Worm (Caenorhabditis elegans): ENCODE data around the gene unc-96.

DNA sequence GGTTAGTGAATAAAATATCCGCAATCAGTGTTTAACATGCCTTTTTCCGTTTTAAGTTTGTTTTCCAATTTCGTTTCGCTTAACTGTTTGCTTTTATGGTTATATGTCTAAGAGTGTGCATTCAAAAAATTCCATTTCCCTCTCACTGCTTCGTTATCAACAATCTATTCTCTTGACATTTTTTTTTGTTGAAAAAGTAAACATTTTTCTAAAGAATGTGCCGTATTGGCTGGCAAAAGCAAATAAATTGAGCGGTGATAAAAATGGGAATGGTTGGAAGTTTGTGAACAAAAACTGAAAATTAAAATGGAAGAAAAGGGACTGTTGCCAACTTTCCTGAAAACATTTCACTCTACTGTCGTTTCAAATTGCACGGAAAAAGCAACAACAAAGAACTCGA is 30.5 kb upstream of the unc-96 start:
- TF ChIP-seq klf-2 (GFP tag; conservative IDR thresholded peaks at IDR 0.05) (no peak), cog-1 (tag; optimal IDR thresholded peaks at IDR 0.05) (no peak), med-1 (GFP tag; optimal IDR thresholded peaks at IDR 0.05; ENCODE audit: insufficient read depth) (no peak), ztf-23 (GFP tag; IDR thresholded peaks at IDR 0.05) (no peak), tab-1 (GFP tag; IDR thresholded peaks at IDR 0.05) (no peak)
